Fruit fly (Drosophila melanogaster) Kc167 (cell line): Measurements from ENCODE around the gene Dtd.

ENCODE experiments used
- Sin3A ChIP-seq: fragments of >200 bp; optimal IDR thresholded peaks from 2 replicates; lab custom pipeline; 2018; ENCODE audit warnings: missing external identifiers
- h ChIP-seq: fragments of >200 bp; optimal IDR thresholded peaks from 3 replicates; lab custom pipeline; 2018; ENCODE audit warnings: missing external identifiers
- insv ChIP-seq: fragments of >200 bp; optimal IDR thresholded peaks from 3 replicates; lab custom pipeline; 2018; ENCODE audit warnings: missing external identifiers

DNA sequence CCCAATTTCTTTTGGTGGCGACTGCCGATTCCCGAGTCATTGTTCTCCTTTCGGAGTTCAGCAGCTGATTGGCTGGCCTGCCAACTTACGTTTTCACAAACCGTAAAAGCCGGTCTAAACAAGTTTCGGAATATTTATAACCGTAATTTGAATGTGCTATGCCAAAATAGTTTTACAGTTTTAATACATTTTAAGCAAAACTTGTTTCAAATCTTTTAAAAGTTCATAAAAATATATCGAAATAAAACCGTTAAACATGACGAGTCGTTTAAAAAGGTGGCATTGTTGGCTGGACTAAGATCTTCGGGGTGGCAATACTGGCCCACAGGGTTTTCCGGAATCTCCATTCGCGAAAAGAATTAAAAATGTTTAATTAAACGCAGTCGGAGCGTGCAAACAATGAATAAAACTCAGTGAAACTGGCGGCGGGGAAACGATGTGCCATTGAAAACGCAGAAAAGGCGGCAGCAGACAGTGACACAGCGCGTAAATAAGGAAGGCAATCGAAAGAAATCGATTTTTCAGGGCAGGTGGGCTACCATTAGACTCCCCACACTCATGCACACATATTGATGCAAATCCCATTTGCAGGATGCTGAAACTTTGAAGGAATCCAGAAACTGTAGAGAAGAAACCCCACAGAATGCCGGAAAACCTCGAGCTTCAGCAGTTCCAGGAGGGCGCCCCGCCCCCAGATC, 5.8 kb downstream of the Dtd start, which contains the start of the genes Exd2 and CG5281:
- no peak for TF ChIP-seq Sin3A (lab: Kevin White, UChicago)
- no peak for TF ChIP-seq h (lab: Kevin White, UChicago)
- no peak for TF ChIP-seq insv (lab: Kevin White, UChicago)
